Worm (Caenorhabditis elegans) whole organism, L4 larva: Measurements from ENCODE around the gene F55C12.4.

Experiments
- F49E8.2 ChIP-seq: sonication (generic microtip); optimal IDR thresholded peaks from 2 replicates; lab custom pipeline; 2016; ENCODE audit warnings: missing compliant biosample characterization, mild to moderate bottlenecking, missing genetic modification characterization, borderline replicate concordance
- ama-1 ChIP-seq: fragments of 150-350 bp; optimal IDR thresholded peaks from 2 replicates; lab custom pipeline; 2014; ENCODE audit warnings: inconsistent platforms, mixed read lengths
- daf-12 ChIP-seq: fragments of 150-350 bp; optimal IDR thresholded peaks from 2 replicates; lab custom pipeline; 2014; ENCODE audit warnings: missing biosample characterization, missing genetic modification reagents, missing genetic modification characterization
- egl-27 ChIP-seq: sonication (generic microtip); optimal IDR thresholded peaks from 3 replicates; lab custom pipeline; 2017; ENCODE audit warnings: missing biosample characterization, missing genetic modification reagents, missing genetic modification characterization
- lin-13 ChIP-seq: fragments of 150-350 bp; optimal IDR thresholded peaks from 2 replicates; lab custom pipeline; 2014; ENCODE audit warnings: missing biosample characterization, missing genetic modification reagents, missing genetic modification characterization
- nhr-42 ChIP-seq: fragments of 200-800 bp; sonication (Bioruptor generic); IDR thresholded peaks from 2 replicates; pipeline ENCODE4 v1.3.6; 2022; ENCODE audit warnings: missing genetic modification characterization, missing compliant biosample characterization
- pqm-1 ChIP-seq: sonication (generic microtip); optimal IDR thresholded peaks from 2 replicates; lab custom pipeline; 2017; ENCODE audit warnings: missing biosample characterization, missing genetic modification characterization
- skn-1 ChIP-seq: fragments of 150-350 bp; optimal IDR thresholded peaks from 2 replicates; lab custom pipeline; 2014; ENCODE audit warnings: missing biosample characterization, missing genetic modification characterization
- unc-130 ChIP-seq: sonication (generic microtip); optimal IDR thresholded peaks from 2 replicates; lab custom pipeline; 2016; ENCODE audit warnings: missing genetic modification reagents, missing genetic modification characterization, missing compliant biosample characterization
- unc-39 ChIP-seq: sonication (generic microtip); optimal IDR thresholded peaks from 2 replicates; lab custom pipeline; 2017; ENCODE audit warnings: missing biosample characterization, missing genetic modification characterization
- unc-62 ChIP-seq, 3 experiments: fragments of 150-350 bp in 1 of 3; sonication (generic microtip); optimal IDR thresholded peaks in 2 of 3; peaks in 1 of 3; 1 replicate in 1 of 3; 2 replicates in 2 of 3; lab custom pipeline; 2014 to 2017; ENCODE audit warnings: missing biosample characterization in 3 of 3, missing genetic modification characterization in 3 of 3, missing genetic modification reagents in 3 of 3, missing genotype in 1 of 3
- ztf-11 ChIP-seq: fragments of 150-350 bp; optimal IDR thresholded peaks from 2 replicates; lab custom pipeline; 2014; ENCODE audit warnings: missing biosample characterization, missing genetic modification characterization

DNA sequence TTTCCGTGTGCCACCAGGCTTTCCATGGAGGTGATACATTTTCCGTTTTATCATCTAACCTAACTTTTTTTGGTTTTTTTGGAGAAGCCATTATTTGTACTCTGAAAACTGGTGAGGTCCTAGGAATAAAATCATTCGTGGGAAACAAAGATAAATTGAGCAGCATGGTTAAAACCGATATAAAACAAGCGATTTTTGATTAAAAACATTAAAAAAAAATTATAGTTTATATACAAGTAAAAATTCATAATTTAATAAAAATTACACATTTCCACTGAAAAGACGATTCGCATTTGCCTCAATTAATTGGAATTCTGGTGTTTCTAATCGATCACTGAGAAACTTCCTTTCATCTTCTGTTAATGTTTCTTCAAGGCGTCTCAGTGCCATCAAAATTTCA, 19.8 kb downstream of the F55C12.4 start, which contains the start of gene ZK1248.15:
- no peak for TF ChIP-seq daf-12
- no peak for TF ChIP-seq nhr-42 (GFP tag; lab: Robert Waterston, UW)
- no peak for TF ChIP-seq unc-39 (tag; lab: Kevin White, UChicago)
- TF ChIP-seq egl-27 (tag; lab: Kevin White, UChicago) = no peak
- TF ChIP-seq unc-62 (GFP tag; optimal IDR thresholded peaks at IDR 0.05 in 1 of 2; lab: Kevin White, UChicago) = peak in 1 of 2 experiments; percentile 86
- no peak for TF ChIP-seq unc-62 (tag; optimal IDR thresholded peaks at IDR 0.05; lab: Kevin White, UChicago)
- no peak for TF ChIP-seq lin-13
- no peak for TF ChIP-seq ama-1 (lab: Kevin White, UChicago)
- TF ChIP-seq ztf-11 (tag; lab: Kevin White, UChicago) = no peak
- no peak for TF ChIP-seq unc-130 (GFP tag; lab: Kevin White, UChicago)
- no peak for TF ChIP-seq pqm-1 (tag; lab: Kevin White, UChicago)
- no peak for TF ChIP-seq skn-1
- no peak for TF ChIP-seq F49E8.2
